Worm (Caenorhabditis elegans) whole organism, early embryonic: ENCODE data around the gene K12H6.10.

Experiments used
- B0310.2 ChIP-seq: sonication (generic microtip); optimal IDR thresholded peaks from 2 replicates; lab custom pipeline; 2016; ENCODE audit warnings: mild to moderate bottlenecking, missing genetic modification characterization, missing compliant biosample characterization
- F13C5.2 ChIP-seq: sonication (generic microtip); optimal IDR thresholded peaks from 2 replicates; lab custom pipeline; 2017; ENCODE audit warnings: mild to moderate bottlenecking, missing genetic modification characterization, inconsistent platforms, missing compliant biosample characterization
- ama-1 ChIP-seq: fragments of 150-350 bp; optimal IDR thresholded peaks from 2 replicates; lab custom pipeline; 2014
- ceh-36 ChIP-seq: sonication (generic microtip); optimal IDR thresholded peaks from 2 replicates; lab custom pipeline; 2016; ENCODE audit warnings: missing genetic modification characterization, inconsistent platforms, missing compliant biosample characterization
- ets-7 ChIP-seq: sonication (generic microtip); optimal IDR thresholded peaks from 2 replicates; lab custom pipeline; 2016; ENCODE audit warnings: missing genotype, missing genetic modification characterization, missing compliant biosample characterization
- flt-1 ChIP-seq: fragments of 200-800 bp; sonication (Bioruptor generic); IDR thresholded peaks from 2 replicates; pipeline ENCODE4 v1.3.6; 2022; ENCODE audit warnings: missing genetic modification characterization, missing compliant biosample characterization
- hmbx-1 ChIP-seq: sonication (generic microtip); optimal IDR thresholded peaks from 2 replicates; lab custom pipeline; 2016; ENCODE audit warnings: mild to moderate bottlenecking, missing genetic modification characterization, missing compliant biosample characterization
- pes-1 ChIP-seq: fragments of 200-800 bp; sonication (Bioruptor generic); IDR thresholded peaks from 2 replicates; pipeline ENCODE4 v1.3.6; 2022; ENCODE audit warnings: missing genetic modification reagents, missing genetic modification characterization, missing compliant biosample characterization
- sea-1 ChIP-seq: fragments of 200-800 bp; sonication (Bioruptor generic); conservative IDR thresholded peaks from 2 replicates; pipeline ENCODE4 v1.3.6; 2022; ENCODE audit warnings: missing genetic modification characterization, missing compliant biosample characterization
- tbx-11 ChIP-seq: fragments of 200-800 bp; sonication (Bioruptor generic); IDR thresholded peaks from 2 replicates; pipeline ENCODE4 v1.3.6; 2022; ENCODE audit warnings: missing genetic modification characterization, missing compliant biosample characterization
- tra-4 ChIP-seq: sonication (generic microtip); optimal IDR thresholded peaks from 2 replicates; lab custom pipeline; 2017; ENCODE audit warnings: missing genetic modification characterization, missing compliant biosample characterization

DNA sequence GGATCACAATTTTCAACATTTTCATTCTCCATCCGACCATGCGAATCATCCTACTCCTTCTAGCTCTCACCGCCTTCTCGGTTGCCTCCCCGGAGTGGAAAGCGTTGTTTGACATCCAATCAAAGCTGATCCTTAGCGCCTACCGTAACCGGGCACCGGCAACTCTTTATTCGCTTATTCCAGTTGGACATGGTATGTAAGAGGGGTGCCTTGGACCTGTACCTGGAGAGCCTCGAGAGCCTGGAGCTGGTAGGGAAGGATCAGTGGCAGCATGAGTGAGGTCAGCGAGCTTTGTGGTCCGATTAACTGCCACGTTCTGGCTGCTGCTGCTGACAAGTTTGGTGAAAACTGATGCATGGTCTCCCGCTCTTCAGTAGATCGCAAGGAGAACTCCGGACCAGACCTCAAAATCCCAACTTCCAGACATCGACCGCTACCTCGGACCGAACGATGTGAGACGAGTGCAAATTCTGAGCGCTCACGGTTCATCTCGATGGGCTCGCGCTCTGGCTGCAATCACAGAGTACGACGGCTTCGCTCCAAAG lies 5.3 kb downstream of the K12H6.10 start, which contains the start of gene K12H6.8:
- TF ChIP-seq flt-1: no peak
- no peak for TF ChIP-seq tbx-11 (GFP tag; lab: Robert Waterston, UW)
- TF ChIP-seq sea-1: no peak
- TF ChIP-seq ets-7: no peak
- no peak for TF ChIP-seq pes-1
- peak; percentile 73 for TF ChIP-seq ama-1 (lab: Kevin White, UChicago)
- TF ChIP-seq B0310.2: no peak
- TF ChIP-seq tra-4 (tag; lab: Kevin White, UChicago): no peak
- TF ChIP-seq F13C5.2: no peak
- TF ChIP-seq hmbx-1: no peak
- TF ChIP-seq ceh-36: no peak
